Fruit fly (Drosophila melanogaster): ENCODE data around the gene nan.

- TF ChIP-seq psq (optimal IDR thresholded peaks at IDR 0.05), result no peak
- no peak for TF ChIP-seq usp (GFP tag; optimal IDR thresholded peaks at IDR 0.05)
- TF ChIP-seq CG8478 (optimal IDR thresholded peaks at IDR 0.05), result no peak
- TF ChIP-seq EcR (GFP tag; optimal IDR thresholded peaks at IDR 0.05), result no peak
These were observed 4.6 kb upstream of the nan start for dm6 chr3L:14193962-14194503.

Data from whole organism.